Worm (Caenorhabditis elegans) whole organism, L4 larva: ENCODE measurements around the gene ncs-3.

Source experiments
- daf-12 ChIP-seq: fragments of 150-350 bp; optimal IDR thresholded peaks from 2 replicates; lab custom pipeline; 2014; ENCODE audit warnings: missing biosample characterization, missing genetic modification reagents, missing genetic modification characterization
- lin-13 ChIP-seq: fragments of 150-350 bp; optimal IDR thresholded peaks from 2 replicates; lab custom pipeline; 2014; ENCODE audit warnings: missing biosample characterization, missing genetic modification reagents, missing genetic modification characterization
- mxl-3 ChIP-seq: fragments of 200-800 bp; sonication (Bioruptor generic); optimal IDR thresholded peaks from 2 replicates; lab custom pipeline; 2018; ENCODE audit warnings: mild to moderate bottlenecking, missing genetic modification characterization, missing compliant biosample characterization
- spr-3 ChIP-seq: fragments of 200-800 bp; sonication (Bioruptor generic); optimal IDR thresholded peaks from 2 replicates; lab custom pipeline; 2018; ENCODE audit warnings: mild to moderate bottlenecking, missing genetic modification characterization, missing compliant biosample characterization
- tag-97 ChIP-seq: fragments of 200-800 bp; sonication (Bioruptor generic); IDR thresholded peaks from 2 replicates; pipeline ENCODE4 v1.3.6; 2022; ENCODE audit warnings: missing genetic modification characterization, missing compliant biosample characterization

DNA sequence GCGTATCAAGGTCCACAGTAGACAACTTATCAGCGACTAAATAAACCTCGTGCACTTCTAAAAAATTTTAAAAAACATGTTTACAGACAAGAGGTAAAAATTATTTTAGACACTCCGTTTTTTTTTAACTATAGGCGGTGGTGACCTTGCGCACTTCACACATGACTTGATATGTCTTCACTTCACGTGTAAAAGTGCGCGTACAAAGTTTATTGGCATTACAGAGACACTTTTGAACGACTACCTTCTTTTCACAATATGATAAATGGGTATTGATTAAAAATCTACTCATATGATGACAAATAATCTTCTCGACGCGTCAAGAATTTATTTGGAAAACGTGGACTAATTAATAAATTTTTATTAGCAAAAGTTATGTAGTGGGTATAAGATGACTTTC is 27.2 kb upstream of the ncs-3 start:
- no peak for TF ChIP-seq lin-13 (GFP tag; lab: Kevin White, UChicago)
- TF ChIP-seq daf-12 = no peak
- peak; percentile 35 for TF ChIP-seq mxl-3 (GFP tag; lab: Kevin White, UChicago)
- no peak for TF ChIP-seq spr-3 (GFP tag; lab: Kevin White, UChicago)
- TF ChIP-seq tag-97 (GFP tag; lab: Robert Waterston, UW) = no peak
